Worm (Caenorhabditis elegans) whole organism, L3 larva: ENCODE data around the gene nhr-167.

Source experiments
- fkh-10 ChIP-seq: sonication (generic microtip); optimal IDR thresholded peaks from 2 replicates; lab custom pipeline; 2017; ENCODE audit warnings: missing biosample characterization, missing genetic modification reagents, missing genetic modification characterization
- fos-1 ChIP-seq: fragments of 150-350 bp; optimal IDR thresholded peaks from 2 replicates; lab custom pipeline; 2014; ENCODE audit warnings: missing biosample characterization, missing genetic modification characterization
- mml-1 ChIP-seq: fragments of 150-350 bp; sonication (generic microtip); optimal IDR thresholded peaks from 3 replicates; lab custom pipeline; 2014; ENCODE audit warnings: missing biosample characterization, missing genetic modification characterization
- nhr-76 ChIP-seq: fragments of 150-350 bp; sonication (generic microtip); optimal IDR thresholded peaks from 5 replicates; lab custom pipeline; 2014; ENCODE audit warnings: missing biosample characterization, missing genetic modification characterization

DNA sequence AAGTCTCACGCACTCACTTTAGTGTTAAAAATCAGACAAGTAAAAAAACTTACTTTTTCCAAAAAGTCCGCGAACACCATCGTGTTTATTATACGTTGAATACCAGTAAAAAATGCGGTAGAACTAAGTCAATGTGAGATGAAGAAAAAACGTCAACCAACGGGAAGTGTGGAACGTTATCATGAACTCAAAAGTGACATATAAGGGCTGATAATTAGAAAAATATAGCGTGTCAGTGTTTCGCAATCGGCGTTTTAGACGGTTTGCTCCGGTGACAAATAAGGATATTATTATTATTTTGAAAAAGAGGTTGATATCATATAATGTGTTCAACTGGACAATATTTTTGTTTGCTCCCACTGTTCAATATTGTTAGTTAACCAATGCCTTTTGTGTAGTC lies 23.0 kb upstream of the nhr-167 start:
- TF ChIP-seq nhr-76: no peak
- TF ChIP-seq fos-1 (tag; lab: Kevin White, UChicago): no peak
- no peak for TF ChIP-seq mml-1 (tag; lab: Kevin White, UChicago)
- no peak for TF ChIP-seq fkh-10 (GFP tag; lab: Kevin White, UChicago)
